Worm (Caenorhabditis elegans) whole organism, L1 larva: ENCODE results near the gene dhs-6.

Experiments
- C04F5.9 ChIP-seq: sonication (generic microtip); optimal IDR thresholded peaks from 2 replicates; lab custom pipeline; 2016; ENCODE audit warnings: missing genetic modification characterization, missing compliant biosample characterization
- F16B12.6 ChIP-seq: fragments of 150-350 bp; optimal IDR thresholded peaks from 2 replicates; lab custom pipeline; 2014; ENCODE audit warnings: missing biosample characterization, missing genetic modification characterization
- Y116A8C.19 ChIP-seq: sonication (generic microtip); optimal IDR thresholded peaks from 2 replicates; lab custom pipeline; 2016; ENCODE audit warnings: missing compliant biosample characterization, missing genetic modification characterization, borderline replicate concordance
- aly-2 ChIP-seq: fragments of 150-350 bp; optimal IDR thresholded peaks from 2 replicates; lab custom pipeline; 2014; ENCODE audit warnings: missing biosample characterization, missing genetic modification characterization
- blmp-1 ChIP-seq: fragments of 150-350 bp; optimal IDR thresholded peaks from 2 replicates; lab custom pipeline; 2014; ENCODE audit warnings: missing biosample characterization, missing genetic modification characterization
- ceh-63 ChIP-seq: fragments of 200-800 bp; sonication (Bioruptor generic); optimal IDR thresholded peaks from 2 replicates; lab custom pipeline; 2018; ENCODE audit warnings: mild to moderate bottlenecking, missing genetic modification characterization, missing compliant biosample characterization
- ceh-8 ChIP-seq: fragments of 200-800 bp; sonication (Bioruptor generic); optimal IDR thresholded peaks from 2 replicates; lab custom pipeline; 2018; ENCODE audit warnings: mild to moderate bottlenecking, missing genetic modification characterization, moderate library complexity, missing compliant biosample characterization
- ceh-88 ChIP-seq: fragments of 200-800 bp; sonication (Bioruptor generic); IDR thresholded peaks from 2 replicates; pipeline ENCODE4 v1.3.6; 2022; ENCODE audit warnings: missing genetic modification characterization, missing compliant biosample characterization
- ces-1 ChIP-seq: fragments of 150-350 bp; optimal IDR thresholded peaks from 2 replicates; lab custom pipeline; 2014; ENCODE audit warnings: missing biosample characterization, missing genetic modification reagents, missing genetic modification characterization
- dpl-1 ChIP-seq, 3 experiments: fragments of 150-350 bp in 2 of 3; sonication (generic microtip) in 1 of 3; optimal IDR thresholded peaks; 2 replicates each; lab custom pipeline; 2014 to 2017; ENCODE audit warnings: missing biosample characterization in 3 of 3, missing genetic modification characterization in 3 of 3, missing genetic modification reagents in 3 of 3
- efl-1 ChIP-seq, 4 experiments: fragments of 150-350 bp; optimal IDR thresholded peaks in 3 of 4; peaks in 1 of 4; 1 replicate in 1 of 4; 2 replicates in 3 of 4; lab custom pipeline; 2014; ENCODE audit warnings: missing biosample characterization in 2 of 4, missing genetic modification characterization in 2 of 4, missing genetic modification reagents in 2 of 4
- egl-13 ChIP-seq: sonication (generic microtip); optimal IDR thresholded peaks from 2 replicates; lab custom pipeline; 2016; ENCODE audit warnings: missing genotype, missing genetic modification reagents, missing genetic modification characterization, missing compliant biosample characterization
- elt-3 ChIP-seq, 6 experiments: fragments of 150-350 bp in 1 of 6; sonication (generic microtip); optimal IDR thresholded peaks; 2 replicates each; lab custom pipeline; 2017 to 2018; ENCODE audit warnings: missing biosample characterization in 6 of 6, missing genetic modification characterization in 6 of 6, inconsistent platforms in 1 of 6
- fkh-8 ChIP-seq: sonication (generic microtip); optimal IDR thresholded peaks from 2 replicates; lab custom pipeline; 2016; ENCODE audit warnings: mild to moderate bottlenecking, missing genetic modification characterization, missing compliant biosample characterization
- hlh-17 ChIP-seq: fragments of 200-800 bp; sonication (Bioruptor generic); optimal IDR thresholded peaks from 2 replicates; lab custom pipeline; 2018; ENCODE audit warnings: missing genetic modification characterization, mild to moderate bottlenecking, missing compliant biosample characterization, moderate library complexity, borderline replicate concordance
- hlh-4 ChIP-seq: sonication (generic microtip); optimal IDR thresholded peaks from 2 replicates; lab custom pipeline; 2016; ENCODE audit warnings: mild to moderate bottlenecking, missing genetic modification characterization, missing compliant biosample characterization
- irx-1 ChIP-seq: sonication (generic microtip); optimal IDR thresholded peaks from 2 replicates; lab custom pipeline; 2016; ENCODE audit warnings: missing genetic modification characterization, missing compliant biosample characterization
- jun-1 ChIP-seq: fragments of 150-350 bp; optimal IDR thresholded peaks from 2 replicates; lab custom pipeline; 2014; ENCODE audit warnings: missing biosample characterization, missing genetic modification reagents, missing genetic modification characterization
- lin-14 ChIP-seq: fragments of 200-800 bp; sonication (Bioruptor generic); optimal IDR thresholded peaks from 2 replicates; lab custom pipeline; 2018; ENCODE audit warnings: mild to moderate bottlenecking, missing genetic modification characterization, moderate library complexity, missing compliant biosample characterization
- lin-15B ChIP-seq: fragments of 150-350 bp; sonication (generic microtip); optimal IDR thresholded peaks from 3 replicates; lab custom pipeline; 2014; ENCODE audit warnings: missing biosample characterization, missing genetic modification characterization
- lir-3 ChIP-seq: sonication (generic microtip); optimal IDR thresholded peaks from 2 replicates; lab custom pipeline; 2016; ENCODE audit warnings: mild to moderate bottlenecking, missing genetic modification characterization, moderate library complexity, missing compliant biosample characterization; ENCODE audit not compliant: poor library complexity
- mab-9 ChIP-seq: fragments of 200-800 bp; sonication (Bioruptor generic); IDR thresholded peaks from 2 replicates; pipeline ENCODE4 v1.3.6; 2022; ENCODE audit warnings: missing genetic modification reagents, missing genetic modification characterization, missing compliant biosample characterization
- mdl-1 ChIP-seq, 2 experiments: fragments of 150-350 bp; optimal IDR thresholded peaks; 2 replicates each; lab custom pipeline; 2014 to 2017; ENCODE audit warnings: missing biosample characterization in 2 of 2, missing genetic modification characterization in 2 of 2, inconsistent platforms in 1 of 2
- mef-2 ChIP-seq: fragments of 150-350 bp; optimal IDR thresholded peaks from 2 replicates; lab custom pipeline; 2014; ENCODE audit warnings: missing biosample characterization, missing genetic modification characterization
- nhr-11 ChIP-seq: fragments of 150-350 bp; optimal IDR thresholded peaks from 2 replicates; lab custom pipeline; 2014; ENCODE audit warnings: missing biosample characterization, missing genetic modification characterization
- nhr-12 ChIP-seq: sonication (generic microtip); optimal IDR thresholded peaks from 2 replicates; lab custom pipeline; 2017; ENCODE audit warnings: missing biosample characterization, missing genetic modification characterization
- nhr-19 ChIP-seq: fragments of 200-800 bp; sonication (Bioruptor generic); conservative IDR thresholded peaks from 2 replicates; pipeline ENCODE4 v1.3.6; 2022; ENCODE audit warnings: missing genetic modification characterization, missing compliant biosample characterization
- nhr-47 ChIP-seq: sonication (generic microtip); optimal IDR thresholded peaks from 2 replicates; lab custom pipeline; 2016; ENCODE audit warnings: mild to moderate bottlenecking, missing genetic modification characterization, moderate library complexity, missing compliant biosample characterization
- nhr-71 ChIP-seq: sonication (generic microtip); optimal IDR thresholded peaks from 2 replicates; lab custom pipeline; 2016; ENCODE audit warnings: mild to moderate bottlenecking, missing genetic modification characterization, moderate library complexity, missing compliant biosample characterization
- nhr-76 ChIP-seq: sonication (generic microtip); optimal IDR thresholded peaks from 2 replicates; lab custom pipeline; 2017; ENCODE audit warnings: missing biosample characterization, missing genetic modification characterization
- nhr-77 ChIP-seq: fragments of 150-350 bp; optimal IDR thresholded peaks from 2 replicates; lab custom pipeline; 2014; ENCODE audit warnings: missing biosample characterization, missing genetic modification characterization
- nhr-84 ChIP-seq: sonication (generic microtip); optimal IDR thresholded peaks from 2 replicates; lab custom pipeline; 2017; ENCODE audit warnings: missing biosample characterization, missing genetic modification characterization
- nhr-85 ChIP-seq: sonication (generic microtip); peaks from one replicate; lab custom pipeline; 2016; ENCODE audit warnings: missing genetic modification characterization, inconsistent platforms, missing compliant biosample characterization
- nhr-90 ChIP-seq: sonication (generic microtip); optimal IDR thresholded peaks from 2 replicates; lab custom pipeline; 2016; ENCODE audit warnings: mild to moderate bottlenecking, missing genetic modification characterization, missing compliant biosample characterization; ENCODE audit not compliant: poor library complexity
- pax-3 ChIP-seq: fragments of 200-800 bp; sonication (Bioruptor generic); optimal IDR thresholded peaks from 2 replicates; lab custom pipeline; 2018; ENCODE audit warnings: mild to moderate bottlenecking, missing genetic modification characterization, moderate library complexity, missing compliant biosample characterization
- rnt-1 ChIP-seq: sonication (generic microtip); optimal IDR thresholded peaks from 2 replicates; lab custom pipeline; 2016; ENCODE audit warnings: mild to moderate bottlenecking, missing genetic modification characterization, moderate library complexity, missing compliant biosample characterization
- snpc-4 ChIP-seq: fragments of 150-350 bp; optimal IDR thresholded peaks from 2 replicates; lab custom pipeline; 2014; ENCODE audit warnings: missing biosample characterization, missing genetic modification characterization
- snu-23 ChIP-seq: sonication (generic microtip); optimal IDR thresholded peaks from 2 replicates; lab custom pipeline; 2016; ENCODE audit warnings: missing genetic modification characterization, missing compliant biosample characterization
- sox-4 ChIP-seq: sonication (generic microtip); optimal IDR thresholded peaks from 2 replicates; lab custom pipeline; 2016; ENCODE audit warnings: missing genetic modification characterization, missing compliant biosample characterization
- sptf-1 ChIP-seq: fragments of 150-350 bp; optimal IDR thresholded peaks from 2 replicates; lab custom pipeline; 2014; ENCODE audit warnings: missing biosample characterization, missing genetic modification characterization
- sup-37 ChIP-seq: fragments of 200-800 bp; sonication (Bioruptor generic); optimal IDR thresholded peaks from 2 replicates; lab custom pipeline; 2018; ENCODE audit warnings: mild to moderate bottlenecking, missing genetic modification characterization, missing compliant biosample characterization
- swsn-7 ChIP-seq: sonication (generic microtip); optimal IDR thresholded peaks from 2 replicates; lab custom pipeline; 2016; ENCODE audit warnings: missing genetic modification characterization, missing compliant biosample characterization
- tbx-2 ChIP-seq: sonication (generic microtip); optimal IDR thresholded peaks from 2 replicates; lab custom pipeline; 2016; ENCODE audit warnings: missing genetic modification characterization, missing compliant biosample characterization
- tlp-1 ChIP-seq: fragments of 150-350 bp; optimal IDR thresholded peaks from 2 replicates; lab custom pipeline; 2014; ENCODE audit warnings: missing biosample characterization, missing genetic modification characterization
- unc-130 ChIP-seq: fragments of 150-350 bp; optimal IDR thresholded peaks from 2 replicates; lab custom pipeline; 2017; ENCODE audit warnings: missing biosample characterization, missing genetic modification characterization, inconsistent platforms
- unc-30 ChIP-seq: sonication (generic microtip); optimal IDR thresholded peaks from 2 replicates; lab custom pipeline; 2017; ENCODE audit warnings: missing biosample characterization, missing genetic modification characterization
- unc-86 ChIP-seq: sonication (generic microtip); optimal IDR thresholded peaks from 2 replicates; lab custom pipeline; 2016; ENCODE audit warnings: missing genetic modification characterization, missing compliant biosample characterization
- vab-15 ChIP-seq: sonication (generic microtip); optimal IDR thresholded peaks from 2 replicates; lab custom pipeline; 2017; ENCODE audit warnings: missing genotype, mild to moderate bottlenecking, missing genetic modification characterization, missing compliant biosample characterization
- xbp-1 ChIP-seq: sonication (generic microtip); optimal IDR thresholded peaks from 2 replicates; lab custom pipeline; 2016; ENCODE audit warnings: missing genetic modification characterization, missing compliant biosample characterization
- zag-1 ChIP-seq: fragments of 150-350 bp; optimal IDR thresholded peaks from 2 replicates; lab custom pipeline; 2014; ENCODE audit warnings: missing biosample characterization, missing genetic modification characterization
- zip-4 ChIP-seq: fragments of 200-800 bp; sonication (Bioruptor generic); optimal IDR thresholded peaks from 2 replicates; lab custom pipeline; 2018; ENCODE audit warnings: mild to moderate bottlenecking, missing genetic modification characterization, moderate library complexity, missing compliant biosample characterization

dhs-6 gene

ce11 chrII:5578035-5578434 lies 41.1 kb downstream of the dhs-6 start, which contains the start of gene T25E4.1:
Gene T25E4.1, plus strand, starts transcription at chrII:5578335.
- TF ChIP-seq Y116A8C.19 = no peak
- TF ChIP-seq mdl-1 (tag; optimal IDR thresholded peaks at IDR 0.05; lab: Kevin White, UChicago) = no peak
- TF ChIP-seq hlh-17 = no peak
- TF ChIP-seq nhr-12 = no peak
- no peak for TF ChIP-seq nhr-84 (tag; lab: Kevin White, UChicago)

- no peak for TF ChIP-seq nhr-84 (tag; lab: Kevin White, UChicago)
- no peak for TF ChIP-seq nhr-76
- no peak for TF ChIP-seq jun-1 (tag; lab: Kevin White, UChicago)
- no peak for TF ChIP-seq lir-3 (tag; lab: Kevin White, UChicago)
- TF ChIP-seq lin-14 (GFP tag; lab: Kevin White, UChicago) = peak; percentile 30
- TF ChIP-seq hlh-4 (tag; lab: Kevin White, UChicago) = no peak
- peak; percentile 28 to 51 for TF ChIP-seq efl-1 (optimal IDR thresholded peaks at IDR 0.05; lab: Kevin White, UChicago)
- peak; percentile 13 to 76 for TF ChIP-seq efl-1 (GFP tag; optimal IDR thresholded peaks at IDR 0.05 in 1 of 2; lab: Kevin White, UChicago)
- TF ChIP-seq tbx-2 (tag; lab: Kevin White, UChicago) = no peak
- peak; percentile 36 for TF ChIP-seq snpc-4 (tag; lab: Kevin White, UChicago)
- no peak for TF ChIP-seq irx-1
- no peak for TF ChIP-seq aly-2
- TF ChIP-seq sup-37 = no peak
- TF ChIP-seq tlp-1 (tag; lab: Kevin White, UChicago) = no peak
- peak; percentile 0 for TF ChIP-seq egl-13 (tag; lab: Kevin White, UChicago)
- TF ChIP-seq mab-9 = no peak
- peak; percentile 59 for TF ChIP-seq rnt-1 (tag; lab: Kevin White, UChicago)
- TF ChIP-seq elt-3 (tag; optimal IDR thresholded peaks at IDR 0.05; lab: Kevin White, UChicago) = no peak
- TF ChIP-seq unc-86 = no peak
- no peak for TF ChIP-seq F16B12.6 (tag; lab: Kevin White, UChicago)
- TF ChIP-seq fkh-8 (tag; lab: Kevin White, UChicago) = peak; percentile 66
- TF ChIP-seq nhr-11 (tag; lab: Kevin White, UChicago) = no peak
- TF ChIP-seq swsn-7 (tag; lab: Kevin White, UChicago) = peak; percentile 34
- TF ChIP-seq snu-23 (GFP tag; lab: Kevin White, UChicago) = peak; percentile 55
- no peak for TF ChIP-seq lin-15B (tag; lab: Kevin White, UChicago)
- TF ChIP-seq sptf-1 (tag; lab: Kevin White, UChicago) = no peak
- TF ChIP-seq zag-1 (tag; lab: Kevin White, UChicago) = no peak
- TF ChIP-seq Y116A8C.19 = no peak
- no peak for TF ChIP-seq ceh-88 (GFP tag; lab: Robert Waterston, UW)
- no peak for TF ChIP-seq unc-130 (tag; lab: Kevin White, UChicago)
- TF ChIP-seq dpl-1 (GFP tag; optimal IDR thresholded peaks at IDR 0.05; lab: Kevin White, UChicago) = peak; percentile 18 to 31 (median 29)
- TF ChIP-seq C04F5.9 = no peak
- TF ChIP-seq unc-30 = no peak
- TF ChIP-seq ceh-8 (GFP tag; lab: Kevin White, UChicago) = no peak
- TF ChIP-seq nhr-90 (tag; lab: Kevin White, UChicago) = peak; percentile 10
- TF ChIP-seq ceh-63 (GFP tag; lab: Kevin White, UChicago) = no peak
- peak in 1 of 2 experiments; percentile 30 for TF ChIP-seq mdl-1 (tag; optimal IDR thresholded peaks at IDR 0.05; lab: Kevin White, UChicago)
- no peak for TF ChIP-seq vab-15 (tag; lab: Kevin White, UChicago)
- no peak for TF ChIP-seq nhr-85
- TF ChIP-seq nhr-47 (tag; lab: Kevin White, UChicago) = no peak
- TF ChIP-seq ces-1 (GFP tag; lab: Kevin White, UChicago) = no peak
- no peak for TF ChIP-seq mef-2
- TF ChIP-seq pax-3 (tag; lab: Kevin White, UChicago) = no peak
- peak; percentile 52 for TF ChIP-seq nhr-71 (tag; lab: Kevin White, UChicago)
- no peak for TF ChIP-seq sox-4 (tag; lab: Kevin White, UChicago)
- no peak for TF ChIP-seq zip-4 (GFP tag; lab: Kevin White, UChicago)
- no peak for TF ChIP-seq nhr-12
- TF ChIP-seq blmp-1 = peak; percentile 20
- 0 out of 2 replicates have a peak, but pooled peaks have one; percentile 15 for TF ChIP-seq nhr-19 (GFP tag; lab: Robert Waterston, UW)
- no peak for TF ChIP-seq nhr-77 (tag; lab: Kevin White, UChicago)
- TF ChIP-seq xbp-1 = peak; percentile 5
These were observed 42.1 kb downstream of the dhs-6 start for ce11 chrII:5577060-5577459.
